Fruit fly (Drosophila melanogaster): Measurements from ENCODE around the gene CG3588.

DNA sequence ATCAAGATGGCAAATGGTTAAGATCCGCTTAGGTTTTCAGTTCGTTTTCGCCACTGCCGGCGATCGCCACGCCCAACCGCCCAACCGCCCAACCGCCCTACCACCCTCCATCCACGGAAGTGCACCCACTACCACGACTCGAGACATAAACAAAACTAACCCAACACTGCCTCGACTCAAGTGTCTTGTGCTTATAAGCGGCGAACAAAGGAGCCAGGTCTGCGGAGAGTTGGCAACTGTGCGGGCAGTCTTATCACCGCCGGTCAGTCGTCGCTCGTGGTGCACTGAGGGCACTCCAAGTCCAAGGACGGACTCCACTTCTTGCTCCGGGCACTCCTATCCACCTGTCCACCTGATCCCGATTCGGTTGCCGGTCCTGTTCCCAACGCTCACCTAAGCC is 29.1 kb upstream of the CG3588 start, which contains the start of gene CG3526:
- no peak for TF ChIP-seq Sry-δ (GFP tag; optimal IDR thresholded peaks at IDR 0.05)
- TF ChIP-seq Poxn (GFP tag; IDR thresholded peaks at IDR 0.05): no peak
- TF ChIP-seq CG14441 (GFP tag; IDR thresholded peaks at IDR 0.05): no peak
- TF ChIP-seq CG13296 (GFP tag; optimal IDR thresholded peaks at IDR 0.05): no peak
- no peak for TF ChIP-seq Gug (GFP tag; IDR thresholded peaks at IDR 0.05)
- TF ChIP-seq usp (GFP tag; optimal IDR thresholded peaks at IDR 0.05): no peak
- TF ChIP-seq Rfx (GFP tag; IDR thresholded peaks at IDR 0.05): no peak
- TF ChIP-seq CG6854 (GFP tag; optimal IDR thresholded peaks at IDR 0.05): no peak
- no peak for TF ChIP-seq hth (optimal IDR thresholded peaks at IDR 0.05)
- TF ChIP-seq CG2712 (tag; optimal IDR thresholded peaks at IDR 0.05): no peak
- no peak for TF ChIP-seq hkb (optimal IDR thresholded peaks at IDR 0.05)
- no peak for TF ChIP-seq hkb (GFP tag; IDR thresholded peaks at IDR 0.05)
- no peak for TF ChIP-seq bigmax (GFP tag; optimal IDR thresholded peaks at IDR 0.05)
- TF ChIP-seq ro (GFP tag; IDR thresholded peaks at IDR 0.05): no peak
